Worm (Caenorhabditis elegans) whole organism, mixed stage, embryonic: ENCODE results near the gene mrpl-18.
A peak's percentile ranks its signal among the peaks of the same experiment; 100 is the strongest.

Source experiments
- M03D4.4 ChIP-seq: sonication (generic microtip); optimal IDR thresholded peaks from 2 replicates; lab custom pipeline; 2017; ENCODE audit warnings: mild to moderate bottlenecking, missing genetic modification characterization, missing compliant biosample characterization
- blmp-1 ChIP-seq: fragments of 150-350 bp; optimal IDR thresholded peaks from 2 replicates; lab custom pipeline; 2014; ENCODE audit warnings: missing biosample characterization, missing genetic modification characterization
- ceh-39 ChIP-seq: fragments of 150-350 bp; optimal IDR thresholded peaks from 2 replicates; lab custom pipeline; 2014; ENCODE audit warnings: missing biosample characterization, missing genetic modification characterization
- ceh-43 ChIP-seq: fragments of 200-800 bp; sonication (Bioruptor generic); optimal IDR thresholded peaks from 2 replicates; lab custom pipeline; 2018; ENCODE audit warnings: mild to moderate bottlenecking, missing genetic modification characterization, moderate library complexity, missing compliant biosample characterization
- ces-1 ChIP-seq: fragments of 150-350 bp; optimal IDR thresholded peaks from 2 replicates; lab custom pipeline; 2014; ENCODE audit warnings: missing biosample characterization, missing genetic modification reagents, missing genetic modification characterization
- cnd-1 ChIP-seq: fragments of 200-800 bp; sonication (Bioruptor generic); optimal IDR thresholded peaks from 2 replicates; lab custom pipeline; 2018; ENCODE audit warnings: mild to moderate bottlenecking, missing genetic modification characterization, missing compliant biosample characterization
- drap-1 ChIP-seq: fragments of 200-800 bp; sonication (Bioruptor generic); optimal IDR thresholded peaks from 3 replicates; lab custom pipeline; 2018; ENCODE audit warnings: mild to moderate bottlenecking, missing genetic modification characterization, missing compliant biosample characterization
- flh-1 ChIP-seq: fragments of 200-800 bp; sonication (Bioruptor generic); optimal IDR thresholded peaks from 2 replicates; lab custom pipeline; 2018; ENCODE audit warnings: mild to moderate bottlenecking, missing genetic modification characterization, moderate library complexity, missing compliant biosample characterization
- ham-2 ChIP-seq: fragments of 200-800 bp; sonication (Bioruptor generic); optimal IDR thresholded peaks from 2 replicates; lab custom pipeline; 2018; ENCODE audit warnings: mild to moderate bottlenecking, missing genetic modification characterization, missing compliant biosample characterization
- hlh-1 ChIP-seq: fragments of 150-350 bp; optimal IDR thresholded peaks from 2 replicates; lab custom pipeline; 2014; ENCODE audit warnings: missing biosample characterization, missing genetic modification reagents, missing genetic modification characterization
- lin-32 ChIP-seq: fragments of 200-800 bp; sonication (Bioruptor generic); optimal IDR thresholded peaks from 2 replicates; lab custom pipeline; 2018; ENCODE audit warnings: mild to moderate bottlenecking, missing genetic modification characterization, missing compliant biosample characterization
- lsy-2 ChIP-seq: fragments of 150-350 bp; optimal IDR thresholded peaks from 2 replicates; lab custom pipeline; 2014; ENCODE audit warnings: missing biosample characterization, missing genetic modification characterization
- mab-5 ChIP-seq: fragments of 150-350 bp; optimal IDR thresholded peaks from 2 replicates; lab custom pipeline; 2014; ENCODE audit warnings: missing biosample characterization, missing genetic modification characterization
- mep-1 ChIP-seq: fragments of 150-350 bp; optimal IDR thresholded peaks from 2 replicates; lab custom pipeline; 2017; ENCODE audit warnings: missing biosample characterization, missing genetic modification reagents, missing genetic modification characterization, inconsistent platforms
- mls-2 ChIP-seq: sonication (generic microtip); optimal IDR thresholded peaks from 2 replicates; lab custom pipeline; 2016; ENCODE audit warnings: mild to moderate bottlenecking, missing genetic modification characterization, moderate library complexity, missing compliant biosample characterization
- nhr-2 ChIP-seq: fragments of 150-350 bp; optimal IDR thresholded peaks from 2 replicates; lab custom pipeline; 2014; ENCODE audit warnings: missing biosample characterization, missing genetic modification characterization
- nhr-237 ChIP-seq: fragments of 150-350 bp; optimal IDR thresholded peaks from 2 replicates; lab custom pipeline; 2014; ENCODE audit warnings: missing biosample characterization, missing genetic modification characterization
- nhr-28 ChIP-seq: fragments of 150-350 bp; optimal IDR thresholded peaks from 2 replicates; lab custom pipeline; 2014; ENCODE audit warnings: missing biosample characterization, missing genetic modification characterization
- nhr-76 ChIP-seq: sonication (generic microtip); optimal IDR thresholded peaks from 2 replicates; lab custom pipeline; 2017; ENCODE audit warnings: missing biosample characterization, missing genetic modification characterization
- sem-2 ChIP-seq: fragments of 200-800 bp; sonication (Bioruptor generic); optimal IDR thresholded peaks from 2 replicates; lab custom pipeline; 2018; ENCODE audit warnings: mild to moderate bottlenecking, missing genetic modification characterization, missing compliant biosample characterization
- snpc-4 ChIP-seq: fragments of 150-350 bp; optimal IDR thresholded peaks from 2 replicates; lab custom pipeline; 2014; ENCODE audit warnings: missing biosample characterization, missing genetic modification characterization
- sptf-1 ChIP-seq: sonication (generic microtip); optimal IDR thresholded peaks from 2 replicates; lab custom pipeline; 2017; ENCODE audit warnings: mild to moderate bottlenecking, missing genetic modification characterization, moderate library complexity, missing compliant biosample characterization
- tbx-8 ChIP-seq: fragments of 200-800 bp; sonication (Bioruptor generic); optimal IDR thresholded peaks from 2 replicates; lab custom pipeline; 2018; ENCODE audit warnings: mild to moderate bottlenecking, missing genetic modification characterization, moderate library complexity, missing compliant biosample characterization
- unc-120 ChIP-seq: sonication (generic microtip); optimal IDR thresholded peaks from 2 replicates; lab custom pipeline; 2017; ENCODE audit warnings: missing genetic modification characterization, missing compliant biosample characterization; ENCODE audit not compliant: poor library complexity, severe bottlenecking
- unc-39 ChIP-seq: fragments of 150-350 bp; optimal IDR thresholded peaks from 2 replicates; lab custom pipeline; 2014; ENCODE audit warnings: missing biosample characterization, missing genetic modification characterization
- unc-62 ChIP-seq: fragments of 150-350 bp; optimal IDR thresholded peaks from 2 replicates; lab custom pipeline; 2014; ENCODE audit warnings: missing biosample characterization, missing genetic modification reagents, missing genetic modification characterization
- zip-8 ChIP-seq: fragments of 150-350 bp; optimal IDR thresholded peaks from 2 replicates; lab custom pipeline; 2014; ENCODE audit warnings: missing biosample characterization, missing genetic modification characterization
- ztf-11 ChIP-seq: fragments of 150-350 bp; optimal IDR thresholded peaks from 2 replicates; lab custom pipeline; 2014; ENCODE audit warnings: missing biosample characterization, missing genetic modification characterization

Gene mrpl-18

DNA sequence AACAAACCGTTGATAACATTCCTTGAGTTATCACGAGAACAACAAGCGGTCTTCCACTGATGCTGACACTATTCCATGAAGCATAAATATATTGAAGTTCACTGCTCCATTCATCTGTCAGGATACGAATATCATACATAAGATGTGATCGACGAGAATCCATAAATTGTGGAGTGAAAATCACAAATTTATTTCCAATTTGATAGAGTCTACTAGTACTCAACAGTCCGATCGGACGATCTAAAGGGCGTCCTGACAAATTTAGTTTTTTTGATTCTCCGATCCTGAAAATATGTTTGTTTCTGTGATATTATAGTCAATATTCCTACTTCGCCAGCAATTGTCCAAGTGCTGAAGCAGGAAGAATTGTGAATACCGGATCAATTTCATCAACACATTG is 2.6 kb upstream of the mrpl-18 start:
- TF ChIP-seq nhr-237 (no peak), nhr-76 (tag; lab: Kevin White, UChicago) (no peak), cnd-1 (tag; lab: Kevin White, UChicago) (no peak), ham-2 (GFP tag; lab: Kevin White, UChicago) (no peak), sptf-1 (tag; lab: Kevin White, UChicago) (no peak), tbx-8 (GFP tag; lab: Kevin White, UChicago) (no peak)

- TF ChIP-seq ces-1 (GFP tag; lab: Kevin White, UChicago), result no peak
- TF ChIP-seq mab-5 (tag; lab: Kevin White, UChicago), result no peak
- no peak for TF ChIP-seq ceh-43 (GFP tag; lab: Kevin White, UChicago)
- TF ChIP-seq unc-62 (GFP tag; lab: Kevin White, UChicago), result no peak
- no peak for TF ChIP-seq nhr-237
- TF ChIP-seq blmp-1 (tag; lab: Kevin White, UChicago), result no peak
- TF ChIP-seq mep-1, result no peak
- TF ChIP-seq tbx-8 (GFP tag; lab: Kevin White, UChicago), result no peak
- no peak for TF ChIP-seq flh-1 (GFP tag; lab: Kevin White, UChicago)
- no peak for TF ChIP-seq drap-1
These were observed 1.2 kb downstream of the mrpl-18 start for ce11 chrIII:8145971-8146370.

DNA sequence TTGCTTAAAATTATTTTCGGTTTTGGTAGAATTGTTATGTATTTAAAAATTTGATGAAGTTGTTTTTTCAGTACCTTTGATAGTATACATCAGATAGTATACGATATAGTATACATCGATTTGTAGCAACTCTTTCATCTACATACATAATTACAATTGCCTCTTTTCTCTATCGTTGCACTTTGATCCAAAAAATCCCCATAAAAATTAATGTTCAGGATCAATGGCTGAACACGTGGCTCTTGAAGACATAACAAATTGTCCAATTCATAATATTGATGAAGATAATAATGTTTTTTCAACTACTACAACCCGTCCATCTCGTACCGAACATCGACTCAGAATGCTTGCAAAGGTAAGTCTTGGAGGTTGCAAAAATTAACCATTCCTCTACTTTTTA is 3.9 kb downstream of the mrpl-18 start, which contains the start of gene D2007.2:
D2007.2 (plus strand) TSS at position 213 of the 400 bp plus-strand sequence.
- TF ChIP-seq tbx-8 (GFP tag; lab: Kevin White, UChicago) (no peak), hlh-1 (no peak), zip-8 (tag; lab: Kevin White, UChicago) (no peak), mep-1 (no peak), flh-1 (GFP tag; lab: Kevin White, UChicago) (no peak), unc-120 (tag; lab: Kevin White, UChicago) (no peak), mab-5 (tag; lab: Kevin White, UChicago) (no peak), sptf-1 (tag; lab: Kevin White, UChicago) (no peak), M03D4.4 (tag; lab: Kevin White, UChicago) (no peak), ztf-11 (tag; lab: Kevin White, UChicago) (no peak), unc-39 (tag; lab: Kevin White, UChicago) (no peak), lsy-2 (tag; lab: Kevin White, UChicago) (no peak), nhr-2 (no peak), lin-32 (GFP tag; lab: Kevin White, UChicago) (no peak), nhr-28 (tag; lab: Kevin White, UChicago) (no peak), unc-62 (GFP tag; lab: Kevin White, UChicago) (no peak), ces-1 (GFP tag; lab: Kevin White, UChicago) (no peak), ceh-43 (GFP tag; lab: Kevin White, UChicago) (no peak), ham-2 (GFP tag; lab: Kevin White, UChicago) (no peak), snpc-4 (no peak)

ce11 chrIII:8154423-8154822 is 9.6 kb downstream of the mrpl-18 start:
- TF ChIP-seq nhr-2 (no peak), lsy-2 (tag; lab: Kevin White, UChicago) (no peak), ham-2 (GFP tag; lab: Kevin White, UChicago) (no peak), flh-1 (GFP tag; lab: Kevin White, UChicago) (no peak), ces-1 (GFP tag; lab: Kevin White, UChicago) (no peak)

DNA sequence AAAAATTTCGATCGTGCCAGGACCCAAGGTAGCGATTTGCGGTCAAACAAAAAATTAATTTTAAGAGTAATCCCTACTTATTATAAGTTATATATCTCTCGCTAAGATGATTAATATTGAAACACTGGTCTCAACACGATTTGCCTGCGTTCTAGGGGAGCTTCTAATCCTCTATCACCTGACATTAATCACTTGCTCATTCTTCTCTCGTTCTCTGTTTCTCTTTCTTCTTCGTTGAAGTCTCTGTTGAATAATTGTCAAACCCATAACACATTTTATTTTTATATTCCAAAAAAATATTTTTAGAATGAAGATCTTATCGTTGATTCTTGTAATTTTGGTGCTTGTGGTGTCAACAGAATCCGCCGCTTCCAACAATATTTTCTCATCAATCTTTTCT is 10.4 kb downstream of the mrpl-18 start, which contains the start of gene D2007.1:
D2007.1 (plus strand) TSS at position 301 of the 400 bp plus-strand sequence.
- no peak for TF ChIP-seq mab-5 (tag; lab: Kevin White, UChicago)
- TF ChIP-seq mls-2 (tag; lab: Kevin White, UChicago), result no peak
- no peak for TF ChIP-seq ceh-39 (tag; lab: Kevin White, UChicago)
- TF ChIP-seq nhr-237, result no peak
- no peak for TF ChIP-seq sem-2 (GFP tag; lab: Kevin White, UChicago)

DNA sequence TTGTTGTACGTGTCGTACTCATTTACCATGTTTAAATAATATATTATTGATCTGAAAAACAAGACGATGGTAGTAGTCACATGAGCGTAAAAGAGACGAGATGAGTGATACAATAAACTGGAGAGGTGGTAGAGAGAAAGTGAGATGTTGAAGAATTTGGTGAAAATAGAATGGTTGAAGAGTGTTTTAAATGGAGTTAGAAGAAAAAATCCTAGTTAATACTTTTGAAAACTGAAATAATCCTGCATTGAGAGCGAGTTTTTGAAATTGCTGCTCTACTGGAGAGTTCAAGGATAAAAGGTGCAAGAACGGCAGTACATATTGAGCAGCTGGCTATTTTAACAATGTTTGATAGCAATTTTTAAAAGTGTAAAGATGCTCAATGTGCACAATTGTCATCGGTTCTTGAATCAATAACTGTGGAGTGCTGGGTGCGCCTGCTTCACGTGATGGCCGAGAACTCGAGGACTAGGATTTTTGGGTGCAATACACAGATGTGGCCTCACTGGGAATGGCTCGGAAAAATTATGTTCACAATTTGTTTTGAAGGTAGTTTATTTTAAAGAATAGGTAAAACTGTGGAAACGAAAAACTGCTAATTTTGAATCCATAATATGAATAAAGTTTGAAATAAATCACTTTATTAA is 13.4 kb downstream of the mrpl-18 start, which contains the start of gene atg-13:
atg-13 (minus strand) TSS at position 51 of the 647 bp plus-strand sequence.
- TF ChIP-seq ceh-39 (tag; lab: Kevin White, UChicago), result peak; percentile 7
- no peak for TF ChIP-seq sptf-1 (tag; lab: Kevin White, UChicago)
- no peak for TF ChIP-seq nhr-76 (tag; lab: Kevin White, UChicago)
- peak; percentile 49 for TF ChIP-seq hlh-1
- TF ChIP-seq, all 35 proteins: peak for 2
